Fruit fly (Drosophila melanogaster): ENCODE data around the gene Sgt1.

The Sgt1 gene

dm6 chr3R:8307283-8307682 lies 2.2 kb upstream of the Sgt1 start:
- TF ChIP-seq Clk (GFP tag; optimal IDR thresholded peaks at IDR 0.05), result no peak
- TF ChIP-seq toe (GFP tag; optimal IDR thresholded peaks at IDR 0.05), result no peak
- TF ChIP-seq cnc (optimal IDR thresholded peaks at IDR 0.05), result no peak
- TF ChIP-seq Mnt (GFP tag; optimal IDR thresholded peaks at IDR 0.05), result no peak
- TF ChIP-seq CG7101 (tag; optimal IDR thresholded peaks at IDR 0.05), result no peak
- no peak for TF ChIP-seq ovo (GFP tag; optimal IDR thresholded peaks at IDR 0.05)
- TF ChIP-seq CG12768 (GFP tag; optimal IDR thresholded peaks at IDR 0.05), result no peak
- no peak for TF ChIP-seq Crg-1 (GFP tag; optimal IDR thresholded peaks at IDR 0.05)
- no peak for TF ChIP-seq tj (GFP tag; optimal IDR thresholded peaks at IDR 0.05)
- TF ChIP-seq pad (GFP tag; optimal IDR thresholded peaks at IDR 0.05), result no peak

dm6 chr3R:8306927-8307261 lies 1.8 kb upstream of the Sgt1 start:
- TF ChIP-seq pad (GFP tag; optimal IDR thresholded peaks at IDR 0.05) (no peak), CG14711 (tag; optimal IDR thresholded peaks at IDR 0.05) (no peak)

dm6 chr3R:8306188-8306926 lies 1.3 kb upstream of the Sgt1 start:
- TF ChIP-seq Hr96 (GFP tag; optimal IDR thresholded peaks at IDR 0.05) (no peak), ovo (GFP tag; optimal IDR thresholded peaks at IDR 0.05) (no peak), Clk (GFP tag; optimal IDR thresholded peaks at IDR 0.05) (no peak), cnc (optimal IDR thresholded peaks at IDR 0.05) (no peak), CG12768 (GFP tag; optimal IDR thresholded peaks at IDR 0.05) (peak; percentile 2), CG7045 (GFP tag; optimal IDR thresholded peaks at IDR 0.05) (no peak), cic (GFP tag; optimal IDR thresholded peaks at IDR 0.05) (no peak), pad (GFP tag; optimal IDR thresholded peaks at IDR 0.05) (peak; percentile 99)

- TF ChIP-seq Mnt (GFP tag; optimal IDR thresholded peaks at IDR 0.05) (peak; percentile 6), CG12768 (GFP tag; optimal IDR thresholded peaks at IDR 0.05) (peak; percentile 8), pad (GFP tag; optimal IDR thresholded peaks at IDR 0.05) (peak; percentile 7), CG33017 (tag; optimal IDR thresholded peaks at IDR 0.05) (no peak), bab1 (GFP tag; optimal IDR thresholded peaks at IDR 0.05) (peak; percentile 64)
Measured at dm6 chr3R:8303848-8304247, 1.2 kb downstream of the Sgt1 start, which contains the start of gene nac. nac (minus strand) TSS chr3R:8304023.

dm6 chr3R:8300928-8301752 lies 3.9 kb downstream of the Sgt1 start, which contains the start of the genes CG9626 and mRpL1:
CG9626 (minus strand) TSS chr3R:8300978.
mRpL1 (plus strand) TSS chr3R:8301440.
- no peak for TF ChIP-seq CG33017 (tag; optimal IDR thresholded peaks at IDR 0.05)
- TF ChIP-seq CG1620 (GFP tag; optimal IDR thresholded peaks at IDR 0.05), result no peak
- peak; percentile 8 for TF ChIP-seq CG7101 (tag; optimal IDR thresholded peaks at IDR 0.05)
- no peak for TF ChIP-seq CG7045 (GFP tag; optimal IDR thresholded peaks at IDR 0.05)
- peak; percentile 73 for TF ChIP-seq kay (GFP tag; ENCODE audit: borderline replicate concordance)
- peak; percentile 0 for TF ChIP-seq CG11617 (GFP tag; optimal IDR thresholded peaks at IDR 0.05)
- TF ChIP-seq Mnt (GFP tag; optimal IDR thresholded peaks at IDR 0.05), result peak; percentile 50
- TF ChIP-seq pad (GFP tag; optimal IDR thresholded peaks at IDR 0.05), result peak; percentile 19
- TF ChIP-seq tj (GFP tag; optimal IDR thresholded peaks at IDR 0.05), result no peak
- TF ChIP-seq toe (GFP tag; optimal IDR thresholded peaks at IDR 0.05), result no peak
- TF ChIP-seq cic (GFP tag; optimal IDR thresholded peaks at IDR 0.05), result no peak
- no peak for TF ChIP-seq Clk (GFP tag; optimal IDR thresholded peaks at IDR 0.05)
- TF ChIP-seq CG5204 (GFP tag; optimal IDR thresholded peaks at IDR 0.05), result no peak
- TF ChIP-seq CG12768 (GFP tag; optimal IDR thresholded peaks at IDR 0.05), result no peak
- no peak for TF ChIP-seq cnc (optimal IDR thresholded peaks at IDR 0.05)
- TF ChIP-seq Hr96 (GFP tag; optimal IDR thresholded peaks at IDR 0.05), result no peak
- TF ChIP-seq CG14711 (tag; optimal IDR thresholded peaks at IDR 0.05), result no peak
- peak; percentile 34 for TF ChIP-seq bab1 (GFP tag; optimal IDR thresholded peaks at IDR 0.05)
- TF ChIP-seq Crg-1 (GFP tag; optimal IDR thresholded peaks at IDR 0.05), result no peak
- TF ChIP-seq ovo (GFP tag; optimal IDR thresholded peaks at IDR 0.05), result no peak

dm6 chr3R:8292034-8292433 lies 13.0 kb downstream of the Sgt1 start, which contains the start of gene CG31463:
CG31463 (plus strand) TSS chr3R:8292335.
- TF ChIP-seq toe (GFP tag; optimal IDR thresholded peaks at IDR 0.05), result no peak
- TF ChIP-seq pad (GFP tag; optimal IDR thresholded peaks at IDR 0.05), result no peak
- TF ChIP-seq tj (GFP tag; optimal IDR thresholded peaks at IDR 0.05), result no peak
- no peak for TF ChIP-seq Mnt (GFP tag; optimal IDR thresholded peaks at IDR 0.05)
- no peak for TF ChIP-seq CG5204 (GFP tag; optimal IDR thresholded peaks at IDR 0.05)
- no peak for TF ChIP-seq kay (GFP tag; ENCODE audit: borderline replicate concordance)
- no peak for TF ChIP-seq CG7045 (GFP tag; optimal IDR thresholded peaks at IDR 0.05)

dm6 chr3R:8290940-8291339 lies 14.1 kb downstream of the Sgt1 start, which contains the start of gene CG31464:
CG31464 (plus strand) TSS chr3R:8291240.
- TF ChIP-seq CG33017 (tag; optimal IDR thresholded peaks at IDR 0.05) (no peak), tj (GFP tag; optimal IDR thresholded peaks at IDR 0.05) (no peak), bab1 (GFP tag; optimal IDR thresholded peaks at IDR 0.05) (no peak), CG1620 (GFP tag; optimal IDR thresholded peaks at IDR 0.05) (no peak), cic (GFP tag; optimal IDR thresholded peaks at IDR 0.05) (no peak), CG7045 (GFP tag; optimal IDR thresholded peaks at IDR 0.05) (no peak), pad (GFP tag; optimal IDR thresholded peaks at IDR 0.05) (no peak), CG14711 (tag; optimal IDR thresholded peaks at IDR 0.05) (no peak), Mnt (GFP tag; optimal IDR thresholded peaks at IDR 0.05) (no peak), cnc (optimal IDR thresholded peaks at IDR 0.05) (no peak), CG5204 (GFP tag; optimal IDR thresholded peaks at IDR 0.05) (no peak), CG11617 (GFP tag; optimal IDR thresholded peaks at IDR 0.05) (no peak), Hr96 (GFP tag; optimal IDR thresholded peaks at IDR 0.05) (no peak), CG12768 (GFP tag; optimal IDR thresholded peaks at IDR 0.05) (no peak), toe (GFP tag; optimal IDR thresholded peaks at IDR 0.05) (no peak), CG7101 (tag; optimal IDR thresholded peaks at IDR 0.05) (no peak), Clk (GFP tag; optimal IDR thresholded peaks at IDR 0.05) (no peak), ovo (GFP tag; optimal IDR thresholded peaks at IDR 0.05) (no peak)

All from whole organism, adult.